Fruit fly (Drosophila melanogaster) whole organism, prepupa: ENCODE results near the gene CG1136.

ENCODE experiments used
- Blimp-1 ChIP-seq: fragments of 200-800 bp; sonication (Bioruptor generic); optimal IDR thresholded peaks from 3 replicates; lab custom pipeline; 2017; ENCODE audit warnings: missing biosample characterization, missing genetic modification characterization, mild to moderate bottlenecking, moderate library complexity, missing genetic modification reagents
- CG10631 ChIP-seq: fragments of 200-800 bp; sonication (Bioruptor generic); optimal IDR thresholded peaks from 2 replicates; lab custom pipeline; 2016; ENCODE audit warnings: missing biosample characterization, missing genetic modification characterization
- CG11294 ChIP-seq: fragments of 200-800 bp; sonication (Bioruptor generic); IDR thresholded peaks from 2 replicates; pipeline ENCODE4 v1.3.6; 2022; ENCODE audit warnings: missing biosample characterization, missing genetic modification characterization
- CG11762 ChIP-seq: fragments of 200-800 bp; sonication (Bioruptor generic); optimal IDR thresholded peaks from 3 replicates; lab custom pipeline; 2016; ENCODE audit warnings: missing biosample characterization, missing genetic modification characterization; ENCODE audit not compliant: insufficient read depth
- CG15336 ChIP-seq: fragments of 200-800 bp; sonication (Bioruptor generic); IDR thresholded peaks from 2 replicates; pipeline ENCODE4 v1.3.6; 2022; ENCODE audit warnings: missing biosample characterization, missing genetic modification characterization
- CG1621 ChIP-seq: fragments of 200-800 bp; sonication (Bioruptor generic); optimal IDR thresholded peaks from 3 replicates; lab custom pipeline; 2018; ENCODE audit warnings: missing biosample characterization, mild to moderate bottlenecking, missing genetic modification characterization
- CG3032 ChIP-seq: fragments of 200-800 bp; optimal IDR thresholded peaks from 2 replicates; lab custom pipeline; 2019; ENCODE audit warnings: missing biosample characterization, mild to moderate bottlenecking, missing genetic modification characterization, moderate library complexity
- CG31627 ChIP-seq: fragments of 200-800 bp; sonication (Bioruptor generic); optimal IDR thresholded peaks from 3 replicates; lab custom pipeline; 2016; ENCODE audit warnings: missing biosample characterization, missing genetic modification characterization
- CG6854 ChIP-seq: fragments of 200-800 bp; sonication (Bioruptor generic); optimal IDR thresholded peaks from 2 replicates; lab custom pipeline; 2017; ENCODE audit warnings: missing biosample characterization, mild to moderate bottlenecking, missing genetic modification characterization
- CG8119 ChIP-seq: fragments of 200-800 bp; sonication (Bioruptor generic); IDR thresholded peaks from 3 replicates; pipeline ENCODE4 v1.3.6; 2022; ENCODE audit warnings: missing biosample characterization, missing genetic modification characterization
- Eip93F ChIP-seq: fragments of 200-800 bp; sonication (Bioruptor generic); optimal IDR thresholded peaks from 2 replicates; lab custom pipeline; 2016; ENCODE audit warnings: missing biosample characterization, mild to moderate bottlenecking, missing genetic modification characterization
- OdsH ChIP-seq: fragments of 200-800 bp; sonication (Bioruptor generic); optimal IDR thresholded peaks from 3 replicates; lab custom pipeline; 2016; ENCODE audit warnings: missing biosample characterization, missing genetic modification characterization
- Sox14 ChIP-seq: fragments of 200-800 bp; sonication (Bioruptor generic); optimal IDR thresholded peaks from 3 replicates; lab custom pipeline; 2016; ENCODE audit warnings: missing biosample characterization, missing genetic modification characterization
- Sox15 ChIP-seq: fragments of 200-800 bp; sonication (Bioruptor generic); optimal IDR thresholded peaks from 3 replicates; lab custom pipeline; 2016; ENCODE audit warnings: missing biosample characterization, missing genetic modification characterization
- cyc ChIP-seq: fragments of 200-800 bp; sonication (Bioruptor generic); optimal IDR thresholded peaks from 3 replicates; lab custom pipeline; 2016; ENCODE audit warnings: missing biosample characterization, missing genetic modification characterization
- dac ChIP-seq: fragments of 200-800 bp; sonication (Bioruptor generic); optimal IDR thresholded peaks from 2 replicates; lab custom pipeline; 2017; ENCODE audit warnings: missing biosample characterization, mild to moderate bottlenecking, missing genetic modification characterization
- esn ChIP-seq: fragments of 200-800 bp; sonication (Bioruptor generic); optimal IDR thresholded peaks from 2 replicates; lab custom pipeline; 2016; ENCODE audit warnings: missing biosample characterization, mild to moderate bottlenecking, missing genetic modification characterization, moderate library complexity
- fd59A ChIP-seq: fragments of 200-800 bp; sonication (Bioruptor generic); optimal IDR thresholded peaks from 2 replicates; lab custom pipeline; 2017; ENCODE audit warnings: missing biosample characterization, mild to moderate bottlenecking, missing genetic modification characterization, missing genetic modification reagents
- fkh ChIP-seq: fragments of 200-800 bp; sonication (Bioruptor generic); optimal IDR thresholded peaks from 3 replicates; lab custom pipeline; 2017; ENCODE audit warnings: missing biosample characterization, mild to moderate bottlenecking, missing genetic modification characterization, moderate library complexity
- lz ChIP-seq: fragments of 200-800 bp; sonication (Bioruptor generic); optimal IDR thresholded peaks from 3 replicates; lab custom pipeline; 2016; ENCODE audit warnings: missing biosample characterization, missing genetic modification characterization
- net ChIP-seq: fragments of 200-800 bp; sonication (Bioruptor generic); optimal IDR thresholded peaks from 3 replicates; lab custom pipeline; 2016; ENCODE audit warnings: missing biosample characterization, missing genetic modification characterization
- salr ChIP-seq, 2 experiments: fragments of 200-800 bp; sonication (Bioruptor generic); optimal IDR thresholded peaks; 3 replicates each; lab custom pipeline; 2016 to 2018; ENCODE audit warnings: missing biosample characterization in 2 of 2, missing genetic modification characterization in 2 of 2, mild to moderate bottlenecking in 1 of 2
- spab ChIP-seq: fragments of 200-800 bp; sonication (Bioruptor generic); optimal IDR thresholded peaks from 2 replicates; lab custom pipeline; 2017; ENCODE audit warnings: missing biosample characterization, mild to moderate bottlenecking, missing genetic modification characterization, missing genetic modification reagents
- ss ChIP-seq, 2 experiments: fragments of 200-800 bp; sonication (Bioruptor generic); optimal IDR thresholded peaks; 2 replicates in 1 of 2; 3 replicates in 1 of 2; lab custom pipeline; 2017 to 2018; ENCODE audit warnings: mild to moderate bottlenecking in 2 of 2, missing biosample characterization in 2 of 2, missing genetic modification characterization in 2 of 2, moderate library complexity in 1 of 2
- svp ChIP-seq: fragments of 200-800 bp; sonication (Bioruptor generic); peaks from one replicate; lab custom pipeline; 2016; ENCODE audit warnings: missing biosample characterization, missing genetic modification characterization
- topi ChIP-seq: fragments of 200-800 bp; sonication (Bioruptor generic); optimal IDR thresholded peaks from 3 replicates; lab custom pipeline; 2016; ENCODE audit warnings: missing biosample characterization, missing genetic modification characterization
- vri ChIP-seq: fragments of 200-800 bp; sonication (Bioruptor generic); optimal IDR thresholded peaks from 3 replicates; lab custom pipeline; 2016; ENCODE audit warnings: missing biosample characterization, mild to moderate bottlenecking, missing genetic modification characterization

The CG1136 gene

DNA sequence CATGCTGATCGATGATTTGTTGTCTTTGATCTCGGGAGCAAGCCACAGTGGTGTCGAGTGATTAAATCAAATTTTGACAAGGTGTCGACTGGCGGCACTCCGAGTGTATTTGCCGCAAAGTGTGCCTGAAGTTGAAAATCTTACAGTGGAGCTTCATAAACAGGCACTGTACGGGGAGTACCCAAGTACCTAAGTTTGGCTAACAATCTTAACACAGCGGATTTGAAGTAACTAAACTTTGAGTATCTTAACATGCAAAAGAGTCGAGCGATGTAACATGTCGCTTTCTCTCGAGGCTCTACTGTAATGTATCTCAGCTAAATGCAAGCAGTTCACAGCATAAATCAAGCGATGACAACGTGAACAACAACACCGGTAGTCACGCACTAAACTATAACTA is 29.6 kb upstream of the CG1136 start (continued):
- TF ChIP-seq Sox14 (GFP tag; lab: Kevin White, UChicago), result no peak
- no peak for TF ChIP-seq dac (GFP tag; lab: Kevin White, UChicago)
- peak; percentile 11 for TF ChIP-seq CG31627 (GFP tag; lab: Kevin White, UChicago)
- TF ChIP-seq topi (GFP tag; lab: Kevin White, UChicago), result no peak
- TF ChIP-seq CG8119, result peak; percentile 59; the same call in 2 of the 3 replicates
- TF ChIP-seq CG10631 (GFP tag; lab: Kevin White, UChicago), result peak; percentile 17
- TF ChIP-seq cyc (GFP tag; lab: Kevin White, UChicago), result no peak
- no peak for TF ChIP-seq CG6854
- TF ChIP-seq salr (GFP tag; optimal IDR thresholded peaks at IDR 0.05; lab: Kevin White, UChicago), result no peak
- no peak for TF ChIP-seq CG11294 (GFP tag; lab: Robert Waterston, UW)
- peak; percentile 24 for TF ChIP-seq OdsH (GFP tag; lab: Kevin White, UChicago)
- TF ChIP-seq esn, result no peak
- TF ChIP-seq, all 60 proteins: peak for 20

DNA sequence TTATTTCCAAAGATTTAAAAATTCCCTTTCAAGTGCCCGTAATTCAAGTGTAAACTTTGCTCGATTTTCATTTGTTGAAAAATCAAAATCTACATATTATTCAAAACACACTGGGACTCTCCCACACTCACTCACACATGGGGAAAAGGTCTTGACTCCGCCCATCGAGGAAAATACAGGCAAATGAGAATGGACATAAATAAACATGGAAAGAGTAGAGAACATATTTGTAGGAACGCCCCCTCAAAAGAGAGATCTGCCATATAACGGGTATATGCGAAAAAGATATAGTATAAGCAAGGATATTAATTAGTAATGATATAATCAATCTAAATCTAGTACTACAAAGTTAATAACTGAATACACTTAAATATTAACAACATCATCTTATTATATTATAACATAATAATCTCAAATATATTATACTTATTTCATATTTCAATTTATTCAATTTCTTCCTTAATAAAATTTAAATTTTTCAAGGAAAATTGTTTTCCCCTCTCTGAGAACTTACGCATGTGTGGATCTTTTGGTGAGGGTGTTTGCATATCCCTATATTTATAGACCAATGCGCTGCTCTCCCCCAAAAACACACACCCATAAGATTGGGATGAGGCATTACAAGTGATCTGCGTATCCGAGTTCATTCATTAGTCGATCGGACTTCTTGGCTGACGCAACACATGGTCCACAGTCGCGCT is 28.0 kb upstream of the CG1136 start, which contains the start of gene FoxL1:
Gene FoxL1, plus strand, starts transcription at position 651 of the 701 bp plus-strand sequence.
- TF ChIP-seq spab (GFP tag; lab: Kevin White, UChicago) (no peak), CG1621 (tag; lab: Kevin White, UChicago) (no peak), esn (no peak), lz (GFP tag; lab: Kevin White, UChicago) (no peak), Eip93F (no peak), CG6854 (no peak), Sox15 (GFP tag; lab: Kevin White, UChicago) (no peak), Sox14 (GFP tag; lab: Kevin White, UChicago) (no peak), ss (GFP tag; optimal IDR thresholded peaks at IDR 0.05; lab: Kevin White, UChicago) (no peak), CG31627 (GFP tag; lab: Kevin White, UChicago) (no peak), Blimp-1 (no peak), CG3032 (tag; lab: Kevin White, UChicago) (no peak), svp (GFP tag; lab: Kevin White, UChicago) (no peak)

DNA sequence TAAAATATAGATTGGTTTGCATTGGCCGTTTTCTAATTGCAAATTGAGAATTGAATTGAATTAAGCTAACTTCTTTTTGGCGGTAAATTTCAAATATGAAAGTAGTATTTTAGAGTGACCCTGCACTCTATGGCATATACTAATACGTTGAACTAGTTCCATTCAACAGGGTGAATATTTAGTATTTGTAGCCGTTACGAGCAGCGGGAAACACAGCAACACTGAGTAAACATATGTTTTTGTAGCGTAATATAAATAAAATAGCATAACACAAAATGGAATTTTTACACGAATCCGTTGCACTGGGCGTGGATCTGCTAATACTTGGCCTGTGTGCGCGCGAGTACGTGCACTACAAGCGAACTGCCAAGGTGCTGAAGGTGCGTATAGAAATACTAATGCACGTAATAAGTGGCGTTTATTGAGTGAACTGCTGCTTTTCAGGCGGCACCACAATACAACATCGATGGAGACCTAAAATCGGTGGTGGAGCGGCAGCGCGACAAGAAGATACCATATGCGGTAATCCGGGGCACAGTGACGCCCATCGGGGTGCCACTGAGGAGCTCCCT is 25.1 kb upstream of the CG1136 start, which contains the start of gene Mul1:
Gene Mul1, plus strand, starts transcription at position 198 of the 572 bp plus-strand sequence.
- TF ChIP-seq Sox15 (GFP tag; lab: Kevin White, UChicago), result no peak
- peak; percentile 90 for TF ChIP-seq fkh
- no peak for TF ChIP-seq CG15336 (GFP tag; lab: Robert Waterston, UW)
- no peak for TF ChIP-seq svp (GFP tag; lab: Kevin White, UChicago)
- TF ChIP-seq vri, result peak; percentile 28
- TF ChIP-seq CG10631 (GFP tag; lab: Kevin White, UChicago), result no peak
- TF ChIP-seq Sox14 (GFP tag; lab: Kevin White, UChicago), result no peak
- TF ChIP-seq CG11762 (GFP tag; lab: Kevin White, UChicago), result no peak
- TF ChIP-seq salr (GFP tag; optimal IDR thresholded peaks at IDR 0.05; lab: Kevin White, UChicago), result no peak
- peak; percentile 5 for TF ChIP-seq esn
- no peak for TF ChIP-seq fd59A (GFP tag; lab: Kevin White, UChicago)

DNA sequence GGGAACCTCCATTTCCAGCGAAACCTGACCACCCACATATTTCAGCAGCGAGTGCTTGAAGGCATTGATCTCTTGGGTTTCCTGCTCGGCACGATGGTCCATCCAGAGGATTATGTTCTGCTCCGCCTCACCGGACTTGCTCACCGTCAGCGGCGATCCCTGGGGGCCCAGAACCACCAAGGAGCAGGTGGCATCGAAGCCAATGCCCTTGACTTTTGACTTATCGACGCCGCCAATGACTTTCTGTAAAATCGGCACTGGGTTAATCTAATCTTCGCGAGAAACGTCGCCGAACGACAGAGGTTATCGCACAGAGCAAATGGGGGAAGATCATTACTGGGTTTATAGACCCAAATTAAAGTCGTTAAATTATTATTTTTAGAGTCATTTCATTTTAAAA is 21.9 kb upstream of the CG1136 start:
- no peak for TF ChIP-seq topi (GFP tag; lab: Kevin White, UChicago)
- TF ChIP-seq svp (GFP tag; lab: Kevin White, UChicago), result peak; percentile 91

DNA sequence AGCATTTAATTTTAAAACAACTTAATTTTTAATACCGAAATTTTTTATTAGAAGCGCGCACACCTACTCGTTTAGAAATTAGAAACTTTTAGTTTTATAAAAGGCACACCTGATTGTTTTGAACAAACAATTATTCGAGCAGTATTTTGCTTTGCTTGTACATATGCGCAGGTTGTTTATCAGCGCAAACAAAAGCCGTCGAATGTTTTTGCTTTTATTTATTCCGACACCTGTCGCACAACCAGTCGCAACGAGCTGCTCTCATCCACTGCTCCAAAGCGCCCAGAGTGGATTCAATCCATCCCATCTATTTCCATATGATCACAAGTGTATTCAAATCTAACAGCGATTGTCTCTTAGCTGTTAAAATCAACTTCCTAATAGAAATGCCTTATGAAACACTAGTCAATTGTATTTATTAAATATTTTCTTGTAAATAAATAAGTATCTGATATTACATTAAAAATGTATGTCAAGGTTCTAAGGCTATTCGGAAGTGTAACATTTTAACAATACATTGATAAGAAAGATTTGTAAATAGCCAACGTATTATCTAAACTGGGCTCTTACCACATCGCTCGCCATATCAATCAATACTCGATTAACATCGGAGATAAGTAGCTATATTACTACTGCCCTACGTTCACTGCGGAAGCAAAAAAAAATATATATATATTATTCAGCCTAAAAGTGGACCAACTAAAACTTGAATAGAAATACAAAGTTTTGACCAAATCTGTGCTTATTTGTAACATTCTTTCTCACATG is 20.5 kb upstream of the CG1136 start, which contains the start of gene CG11594:
Gene CG11594, minus strand, starts transcription at position 274 of the 768 bp plus-strand sequence.
- TF ChIP-seq vri (peak; percentile 66), net (GFP tag; lab: Kevin White, UChicago) (no peak), fkh (peak; percentile 91)
- TF ChIP-seq, all 60 proteins: peak for 2
